Worm (Caenorhabditis elegans): ENCODE results near the gene asp-3.

DNA sequence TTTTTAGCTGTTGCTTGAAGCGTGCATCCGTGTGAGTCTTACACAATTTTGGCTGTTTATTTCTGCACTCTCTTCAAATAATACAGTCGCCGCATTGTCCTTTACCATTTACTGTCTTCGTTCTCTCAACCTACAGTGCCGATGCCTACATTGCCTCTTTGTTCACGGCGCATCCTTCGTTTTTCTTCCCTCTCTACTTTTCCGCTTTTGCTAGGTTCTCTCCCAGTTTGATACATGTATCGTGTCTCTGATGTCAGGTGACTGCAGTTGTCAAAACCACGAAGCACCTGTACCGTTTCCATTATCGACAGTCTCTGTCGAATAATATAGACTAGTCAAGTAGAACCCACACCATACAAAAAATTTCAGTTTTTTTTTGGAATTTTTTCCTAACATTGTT, 17.8 kb downstream of the asp-3 start:
- TF ChIP-seq pes-1 (GFP tag; IDR thresholded peaks at IDR 0.05) (no peak), hmg-4 (GFP tag; optimal IDR thresholded peaks at IDR 0.05) (no peak), ceh-13 (GFP tag; optimal IDR thresholded peaks at IDR 0.05) (no peak), sea-1 (GFP tag; conservative IDR thresholded peaks at IDR 0.05) (no peak), ama-1 (optimal IDR thresholded peaks at IDR 0.05) (no peak), ceh-36 (tag; optimal IDR thresholded peaks at IDR 0.05) (no peak)
